Fruit fly (Drosophila melanogaster) whole organism, embryonic: Measurements from ENCODE around the gene nSMase.
A peak's percentile ranks its signal among the peaks of the same experiment; 100 is the strongest.

Experiments used
- B-H2 ChIP-seq: fragments of 200-800 bp; sonication (Bioruptor generic); optimal IDR thresholded peaks from 2 replicates; lab custom pipeline; 2018; ENCODE audit warnings: missing biosample characterization, mild to moderate bottlenecking, missing genetic modification characterization
- Blimp-1 ChIP-seq: fragments of 200-800 bp; sonication (Bioruptor generic); optimal IDR thresholded peaks from 3 replicates; lab custom pipeline; 2018; ENCODE audit warnings: missing biosample characterization, missing genetic modification characterization, mild to moderate bottlenecking, moderate library complexity, missing genetic modification reagents
- CG10366 ChIP-seq: fragments of 200-800 bp; sonication (Bioruptor generic); IDR thresholded peaks from 2 replicates; pipeline ENCODE4 v1.3.6; 2022; ENCODE audit warnings: missing biosample characterization, missing genetic modification characterization
- CG10565 ChIP-seq: fragments of 200-800 bp; sonication (Bioruptor generic); optimal IDR thresholded peaks from 3 replicates; lab custom pipeline; 2016; ENCODE audit warnings: missing biosample characterization, mild to moderate bottlenecking, missing genetic modification characterization
- CG11398 ChIP-seq: fragments of 200-800 bp; sonication (Bioruptor generic); optimal IDR thresholded peaks from 2 replicates; lab custom pipeline; 2016; ENCODE audit warnings: missing biosample characterization, missing genetic modification characterization
- CG12071 ChIP-seq: fragments of 200-800 bp; sonication (Bioruptor generic); optimal IDR thresholded peaks from 3 replicates; lab custom pipeline; 2018; ENCODE audit warnings: missing biosample characterization, mild to moderate bottlenecking, missing genetic modification characterization
- CG14667 ChIP-seq: fragments of 200-800 bp; sonication (Bioruptor generic); IDR thresholded peaks from 2 replicates; pipeline ENCODE4 v1.3.6; 2022; ENCODE audit warnings: missing biosample characterization, missing genetic modification characterization
- CG16779 ChIP-seq: fragments of 200-800 bp; sonication (Bioruptor generic); IDR thresholded peaks from 2 replicates; pipeline ENCODE4 v1.3.6; 2022; ENCODE audit warnings: missing biosample characterization, missing genetic modification characterization
- CG30403 ChIP-seq: fragments of 200-800 bp; sonication (Bioruptor generic); optimal IDR thresholded peaks from 3 replicates; lab custom pipeline; 2016; ENCODE audit warnings: missing biosample characterization, missing genetic modification characterization
- CG31388 ChIP-seq: fragments of 200-800 bp; sonication (Bioruptor generic); optimal IDR thresholded peaks from 2 replicates; lab custom pipeline; 2016; ENCODE audit warnings: missing biosample characterization, missing genetic modification characterization
- CG31441 ChIP-seq: fragments of 200-800 bp; sonication (Bioruptor generic); IDR thresholded peaks from 2 replicates; pipeline ENCODE4 v1.3.6; 2022; ENCODE audit warnings: missing biosample characterization, missing genetic modification characterization
- CG42726 ChIP-seq: fragments of 200-800 bp; sonication (Bioruptor generic); IDR thresholded peaks from 2 replicates; pipeline ENCODE4 v1.3.6; 2022; ENCODE audit warnings: missing biosample characterization, missing genetic modification characterization; ENCODE audit not compliant: partially characterized antibody
- CG4617 ChIP-seq: fragments of 200-800 bp; sonication (Bioruptor generic); optimal IDR thresholded peaks from 3 replicates; lab custom pipeline; 2016; ENCODE audit warnings: missing biosample characterization, missing genetic modification characterization, borderline replicate concordance
- CG5245 ChIP-seq: fragments of 200-800 bp; sonication (Bioruptor generic); optimal IDR thresholded peaks from 3 replicates; lab custom pipeline; 2016; ENCODE audit warnings: missing biosample characterization, missing genetic modification characterization
- CG6175 ChIP-seq: fragments of 200-800 bp; sonication (Bioruptor generic); IDR thresholded peaks from 3 replicates; pipeline ENCODE4 v1.3.6; 2022; ENCODE audit warnings: missing biosample characterization, missing genetic modification characterization
- CG6765 ChIP-seq: fragments of 200-800 bp; sonication (Bioruptor generic); optimal IDR thresholded peaks from 3 replicates; lab custom pipeline; 2017; ENCODE audit warnings: missing biosample characterization, mild to moderate bottlenecking, missing genetic modification characterization
- CG7372 ChIP-seq: fragments of 200-800 bp; sonication (Bioruptor generic); IDR thresholded peaks from 2 replicates; pipeline ENCODE4 v1.3.6; 2022; ENCODE audit warnings: missing biosample characterization, missing genetic modification characterization
- CG9727 ChIP-seq: fragments of 200-800 bp; sonication (Bioruptor generic); optimal IDR thresholded peaks from 3 replicates; lab custom pipeline; 2017; ENCODE audit warnings: missing biosample characterization, mild to moderate bottlenecking, missing genetic modification characterization
- CTCF ChIP-seq: fragments of 200-800 bp; sonication (Bioruptor generic); optimal IDR thresholded peaks from 2 replicates; lab custom pipeline; 2017; ENCODE audit warnings: missing biosample characterization, mild to moderate bottlenecking, missing genetic modification characterization, moderate library complexity
- CrebB ChIP-seq: fragments of 200-800 bp; sonication (Bioruptor generic); optimal IDR thresholded peaks from 3 replicates; lab custom pipeline; 2018; ENCODE audit warnings: missing biosample characterization, mild to moderate bottlenecking, missing genetic modification characterization
- D ChIP-seq, 2 experiments: fragments of 200-800 bp in 1 of 2; fragments of >200 bp in 1 of 2; sonication (Bioruptor generic) in 1 of 2; optimal IDR thresholded peaks; 2 replicates in 1 of 2; 3 replicates in 1 of 2; lab custom pipeline; 2017; ENCODE audit warnings: mild to moderate bottlenecking in 1 of 2, missing biosample characterization in 1 of 2, missing genetic modification characterization in 1 of 2, missing genetic modification reagents in 1 of 2
- D19B ChIP-seq: fragments of 200-800 bp; sonication (Bioruptor generic); optimal IDR thresholded peaks from 2 replicates; lab custom pipeline; 2017; ENCODE audit warnings: missing biosample characterization, mild to moderate bottlenecking, missing genetic modification characterization
- Fer2 ChIP-seq: fragments of 200-800 bp; sonication (Bioruptor generic); optimal IDR thresholded peaks from 2 replicates; lab custom pipeline; 2018; ENCODE audit warnings: missing biosample characterization, mild to moderate bottlenecking, missing genetic modification characterization, moderate library complexity
- MBD-R2 ChIP-seq: fragments of 200-800 bp; sonication (Bioruptor generic); IDR thresholded peaks from 2 replicates; pipeline ENCODE4 v1.3.6; 2022; ENCODE audit warnings: missing biosample characterization, missing genetic modification characterization
- Scr ChIP-seq: fragments of 200-800 bp; sonication (Bioruptor generic); IDR thresholded peaks from 2 replicates; pipeline ENCODE4 v1.3.6; 2022; ENCODE audit warnings: missing biosample characterization, missing genetic modification characterization; ENCODE audit not compliant: partially characterized antibody
- Sry-β ChIP-seq: fragments of 200-800 bp; sonication (Bioruptor generic); optimal IDR thresholded peaks from 2 replicates; lab custom pipeline; 2018; ENCODE audit warnings: missing biosample characterization, mild to moderate bottlenecking, missing genetic modification characterization, moderate library complexity
- Tbp ChIP-seq: fragments of >200 bp; optimal IDR thresholded peaks from 2 replicates; lab custom pipeline; 2018; ENCODE audit warnings: missing biosample characterization, missing genetic modification characterization
- al ChIP-seq: fragments of 200-800 bp; sonication (Bioruptor generic); IDR thresholded peaks from 2 replicates; pipeline ENCODE4 v1.3.6; 2022; ENCODE audit warnings: missing biosample characterization, missing genetic modification characterization
- cad ChIP-seq: fragments of >200 bp; optimal IDR thresholded peaks from 2 replicates; lab custom pipeline; 2017; ENCODE audit warnings: missing biosample characterization, missing genetic modification characterization
- ci ChIP-seq: fragments of 200-800 bp; sonication (Bioruptor generic); IDR thresholded peaks from 3 replicates; pipeline ENCODE4 v1.3.6; 2022; ENCODE audit warnings: missing biosample characterization, missing genetic modification characterization
- corto ChIP-seq: fragments of 200-800 bp; sonication (Bioruptor generic); optimal IDR thresholded peaks from 2 replicates; lab custom pipeline; 2016; ENCODE audit warnings: missing biosample characterization, mild to moderate bottlenecking, missing genetic modification characterization, moderate library complexity
- crc ChIP-seq: fragments of 200-800 bp; sonication (Bioruptor generic); optimal IDR thresholded peaks from 2 replicates; lab custom pipeline; 2016; ENCODE audit warnings: missing biosample characterization, missing genetic modification characterization
- gcm2 ChIP-seq: fragments of 200-800 bp; sonication (Bioruptor generic); optimal IDR thresholded peaks from 2 replicates; lab custom pipeline; 2016; ENCODE audit warnings: missing biosample characterization, missing genetic modification characterization
- grn ChIP-seq: fragments of 200-800 bp; sonication (Bioruptor generic); optimal IDR thresholded peaks from 3 replicates; lab custom pipeline; 2017; ENCODE audit warnings: missing biosample characterization, missing genetic modification characterization
- gro ChIP-seq: fragments of 200-800 bp; sonication (Bioruptor generic); optimal IDR thresholded peaks from 2 replicates; lab custom pipeline; 2016; ENCODE audit warnings: missing biosample characterization, missing genetic modification characterization
- hb ChIP-seq: fragments of 200-800 bp; sonication (Bioruptor generic); IDR thresholded peaks from 3 replicates; pipeline ENCODE4 v1.3.6; 2022; ENCODE audit warnings: missing biosample characterization, missing genetic modification characterization; ENCODE audit not compliant: partially characterized antibody
- lilli ChIP-seq: fragments of 200-800 bp; sonication (Bioruptor generic); optimal IDR thresholded peaks from 3 replicates; lab custom pipeline; 2016; ENCODE audit warnings: missing biosample characterization, missing genetic modification characterization
- mam ChIP-seq: fragments of 200-800 bp; sonication (Bioruptor generic); optimal IDR thresholded peaks from 3 replicates; lab custom pipeline; 2016; ENCODE audit warnings: missing biosample characterization, missing genetic modification characterization
- nom ChIP-seq: fragments of 200-800 bp; sonication (Bioruptor generic); optimal IDR thresholded peaks from 2 replicates; lab custom pipeline; 2017; ENCODE audit warnings: missing biosample characterization, missing genetic modification characterization, mild to moderate bottlenecking, moderate library complexity, missing genetic modification reagents
- oc ChIP-seq: fragments of 200-800 bp; sonication (Bioruptor generic); optimal IDR thresholded peaks from 2 replicates; lab custom pipeline; 2018; ENCODE audit warnings: missing biosample characterization, mild to moderate bottlenecking, missing genetic modification characterization, moderate library complexity
- ranshi ChIP-seq: fragments of 200-800 bp; sonication (Bioruptor generic); IDR thresholded peaks from 2 replicates; pipeline ENCODE4 v1.3.6; 2022; ENCODE audit warnings: missing biosample characterization, missing genetic modification characterization
- schlank ChIP-seq: fragments of 200-800 bp; sonication (Bioruptor generic); optimal IDR thresholded peaks from 2 replicates; lab custom pipeline; 2018; ENCODE audit warnings: missing biosample characterization, mild to moderate bottlenecking, missing genetic modification characterization
- scrt ChIP-seq: fragments of 200-800 bp; sonication (Bioruptor generic); optimal IDR thresholded peaks from 2 replicates; lab custom pipeline; 2018; ENCODE audit warnings: missing biosample characterization, mild to moderate bottlenecking, missing genetic modification characterization, moderate library complexity
- tap ChIP-seq: fragments of 200-800 bp; optimal IDR thresholded peaks from 3 replicates; lab custom pipeline; 2019; ENCODE audit warnings: missing biosample characterization, mild to moderate bottlenecking, missing genetic modification characterization, moderate library complexity
- tll ChIP-seq, 2 experiments: fragments of 200-800 bp in 1 of 2; fragments of >200 bp in 1 of 2; sonication (Bioruptor generic) in 1 of 2; optimal IDR thresholded peaks; 2 replicates each; lab custom pipeline; 2017 to 2019; ENCODE audit warnings: missing biosample characterization in 2 of 2, missing genetic modification characterization in 2 of 2, mild to moderate bottlenecking in 1 of 2, moderate library complexity in 1 of 2
- ttk ChIP-seq: fragments of 200-800 bp; sonication (Bioruptor generic); IDR thresholded peaks from 2 replicates; pipeline ENCODE4 v2.1.2; 2022; ENCODE audit warnings: missing biosample characterization, missing genetic modification characterization
- usp ChIP-seq: fragments of >200 bp; optimal IDR thresholded peaks from 2 replicates; lab custom pipeline; 2017; ENCODE audit warnings: missing biosample characterization, missing genetic modification characterization

Gene nSMase

dm6 chr3L:3249664-3249996 is 30.7 kb downstream of the nSMase start:
- TF ChIP-seq Blimp-1 (peak; percentile 96), D19B (GFP tag; lab: Kevin White, UChicago) (no peak)
- TF ChIP-seq, all 482 proteins: peak for 1

- peak; percentile 68 for TF ChIP-seq CrebB (tag; lab: Kevin White, UChicago)
- no peak for TF ChIP-seq CG42726 (GFP tag; lab: Robert Waterston, UW)
- no peak for TF ChIP-seq hb (GFP tag; lab: Robert Waterston, UW)
- peak; percentile 95 for TF ChIP-seq mam (GFP tag; lab: Kevin White, UChicago)
- TF ChIP-seq tap (tag; lab: Kevin White, UChicago): peak; percentile 86
- no peak for TF ChIP-seq usp (GFP tag; lab: Kevin White, UChicago)
- TF ChIP-seq CG31388: peak; percentile 78
- TF ChIP-seq CG31441 (GFP tag; lab: Robert Waterston, UW): peak; percentile 96
- TF ChIP-seq CG10565 (GFP tag; lab: Kevin White, UChicago): peak; percentile 80
- TF ChIP-seq CG6175 (GFP tag; lab: Robert Waterston, UW): peak; percentile 51; the same call in 1 of the 3 replicates
- TF ChIP-seq CG9727 (GFP tag; lab: Kevin White, UChicago): peak; percentile 98
- TF ChIP-seq ci (GFP tag; lab: Robert Waterston, UW): peak; percentile 79; the same call in 2 of the 3 replicates
- no peak for TF ChIP-seq cad (GFP tag; lab: Kevin White, UChicago)
- peak; percentile 83 for TF ChIP-seq ttk (GFP tag; lab: Robert Waterston, UW)
- TF ChIP-seq lilli (GFP tag; lab: Kevin White, UChicago): peak; percentile 96
- TF ChIP-seq schlank (tag; lab: Kevin White, UChicago): peak; percentile 76
- TF ChIP-seq CG5245: peak; percentile 92
- TF ChIP-seq CG7372 (GFP tag; lab: Robert Waterston, UW): peak; percentile 82
- peak; percentile 87 for TF ChIP-seq al
- peak; percentile 37 for TF ChIP-seq corto (GFP tag; lab: Kevin White, UChicago)
- TF ChIP-seq gcm2 (GFP tag; lab: Kevin White, UChicago): peak; percentile 90
- peak; percentile 80 for TF ChIP-seq scrt (GFP tag; lab: Kevin White, UChicago)
- peak; percentile 80 for TF ChIP-seq Fer2
- TF ChIP-seq D (optimal IDR thresholded peaks at IDR 0.05; lab: Kevin White, UChicago): no peak
- peak; percentile 97 for TF ChIP-seq D (GFP tag; optimal IDR thresholded peaks at IDR 0.05; lab: Kevin White, UChicago)
- peak; percentile 82; the same call in 1 of the 2 replicates for TF ChIP-seq CG10366
- TF ChIP-seq tll (GFP tag; optimal IDR thresholded peaks at IDR 0.05; lab: Kevin White, UChicago): peak; percentile 17 to 26
- TF ChIP-seq ranshi: peak; percentile 81
- TF ChIP-seq CG4617: peak; percentile 85
- no peak for TF ChIP-seq Tbp (GFP tag; lab: Kevin White, UChicago)
- peak; percentile 83 for TF ChIP-seq CG14667 (GFP tag; lab: Robert Waterston, UW)
- peak; percentile 44; the same call in 1 of the 2 replicates for TF ChIP-seq CG16779 (GFP tag; lab: Robert Waterston, UW)
- peak; percentile 61; the same call in 1 of the 2 replicates for TF ChIP-seq MBD-R2 (GFP tag; lab: Robert Waterston, UW)
- peak; percentile 86 for TF ChIP-seq CG6765 (GFP tag; lab: Kevin White, UChicago)
- TF ChIP-seq Scr (GFP tag; lab: Robert Waterston, UW): no peak
- TF ChIP-seq grn: peak; percentile 99
- TF ChIP-seq CG30403 (GFP tag; lab: Kevin White, UChicago): peak; percentile 98
- peak; percentile 90 for TF ChIP-seq CG11398
- peak; percentile 59 for TF ChIP-seq CTCF (GFP tag; lab: Kevin White, UChicago)
- TF ChIP-seq CG12071 (GFP tag; lab: Kevin White, UChicago): peak; percentile 67
- TF ChIP-seq gro (GFP tag; lab: Kevin White, UChicago): peak; percentile 88
- peak; percentile 86 for TF ChIP-seq oc (tag; lab: Kevin White, UChicago)
- TF ChIP-seq nom: no peak
- TF ChIP-seq Sry-β (GFP tag; lab: Kevin White, UChicago): peak; percentile 41
- TF ChIP-seq B-H2 (GFP tag; lab: Kevin White, UChicago): peak; percentile 76
- peak; percentile 92 for TF ChIP-seq crc
These were observed 31.2 kb downstream of the nSMase start for dm6 chr3L:3249997-3250774.
